Worm (Caenorhabditis elegans): ENCODE data around the gene Y62E10A.3.
A peak's percentile ranks its signal among the peaks of the same experiment; 100 is the strongest.

Gene Y62E10A.3

DNA sequence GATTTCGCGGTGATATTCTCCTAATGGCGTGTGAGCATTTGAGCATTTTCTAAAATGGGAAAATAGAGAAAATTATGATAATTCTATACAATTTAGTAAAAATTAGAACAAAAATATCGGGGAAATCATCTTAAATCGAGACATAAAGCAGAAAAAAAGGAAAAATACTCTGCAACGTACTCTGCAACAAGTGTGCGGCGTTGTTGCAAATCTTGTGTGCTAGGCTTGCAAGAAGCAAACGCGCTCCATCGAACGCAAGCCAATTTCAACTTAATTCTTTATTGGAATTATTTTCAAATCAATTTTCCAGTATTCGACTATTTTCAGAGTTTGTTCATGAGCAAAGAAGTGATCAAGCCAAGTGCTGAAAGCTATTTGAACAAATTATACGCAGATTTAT is 26.0 kb upstream of the Y62E10A.3 start, which contains the start of the genes Y62E10A.20, Y62E10A.23 and mdt-9 (continued):
- peak; percentile 80 for TF ChIP-seq M03D4.4 (tag; optimal IDR thresholded peaks at IDR 0.05)
- TF ChIP-seq ham-2 (GFP tag; optimal IDR thresholded peaks at IDR 0.05) = peak; percentile 85
- peak; percentile 57 for TF ChIP-seq blmp-1 (tag; optimal IDR thresholded peaks at IDR 0.05)
- peak; percentile 75 for TF ChIP-seq drap-1 (GFP tag; optimal IDR thresholded peaks at IDR 0.05)
- TF ChIP-seq elt-1 (tag; optimal IDR thresholded peaks at IDR 0.05; ENCODE audit: borderline replicate concordance, insufficient read depth) = no peak
- peak; percentile 62 for TF ChIP-seq nhr-28 (tag; optimal IDR thresholded peaks at IDR 0.05)
- TF ChIP-seq unc-120 (tag; optimal IDR thresholded peaks at IDR 0.05; ENCODE audit: poor library complexity, severe bottlenecking) = peak; percentile 72

ce11 chrIV:13383763-13384436 is 23.9 kb upstream of the Y62E10A.3 start, which contains the start of gene rab-19:
TSS of gene rab-19 (minus strand) at chrIV:13384386.
- TF ChIP-seq bed-3 (GFP tag; optimal IDR thresholded peaks at IDR 0.05) (no peak), ces-1 (GFP tag; optimal IDR thresholded peaks at IDR 0.05) (peak; percentile 91)

DNA sequence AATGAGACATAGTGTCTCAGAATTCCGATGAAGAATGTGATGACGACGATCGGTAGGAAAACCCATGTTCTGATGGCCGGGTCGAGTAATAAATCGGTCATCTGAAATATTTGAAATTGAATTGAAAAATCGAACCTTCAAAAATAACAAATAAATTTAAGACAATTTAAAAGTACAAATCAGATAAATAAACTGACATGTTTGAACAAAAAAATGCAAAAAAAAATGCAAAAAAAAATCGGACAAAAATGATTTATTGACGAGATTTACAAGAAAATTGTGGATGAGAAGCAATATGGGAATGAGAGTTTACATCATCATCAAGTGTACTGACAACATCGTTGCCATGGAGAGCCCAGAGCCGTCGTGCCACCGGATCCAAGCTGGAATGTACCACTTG is 21.8 kb upstream of the Y62E10A.3 start, which contains the start of gene emc-3:
TSS of gene emc-3 (minus strand) at position 101 of the 400 bp plus-strand sequence.
- no peak for TF ChIP-seq M03D4.4 (tag; optimal IDR thresholded peaks at IDR 0.05)

- no peak for TF ChIP-seq unc-39 (tag; optimal IDR thresholded peaks at IDR 0.05)
- no peak for TF ChIP-seq lin-13 (tag; optimal IDR thresholded peaks at IDR 0.05)
- no peak for TF ChIP-seq mls-2 (tag; optimal IDR thresholded peaks at IDR 0.05)
- TF ChIP-seq nhr-76 (tag; optimal IDR thresholded peaks at IDR 0.05) = no peak
- TF ChIP-seq nhr-2 (tag; optimal IDR thresholded peaks at IDR 0.05) = no peak
- no peak for TF ChIP-seq lsy-2 (tag; optimal IDR thresholded peaks at IDR 0.05)
- no peak for TF ChIP-seq snpc-4 (tag; optimal IDR thresholded peaks at IDR 0.05)
- no peak for TF ChIP-seq ces-1 (GFP tag; optimal IDR thresholded peaks at IDR 0.05)
- no peak for TF ChIP-seq ceh-83 (GFP tag; optimal IDR thresholded peaks at IDR 0.05)
These were observed 20.5 kb upstream of the Y62E10A.3 start for ce11 chrIV:13380506-13380905.

DNA sequence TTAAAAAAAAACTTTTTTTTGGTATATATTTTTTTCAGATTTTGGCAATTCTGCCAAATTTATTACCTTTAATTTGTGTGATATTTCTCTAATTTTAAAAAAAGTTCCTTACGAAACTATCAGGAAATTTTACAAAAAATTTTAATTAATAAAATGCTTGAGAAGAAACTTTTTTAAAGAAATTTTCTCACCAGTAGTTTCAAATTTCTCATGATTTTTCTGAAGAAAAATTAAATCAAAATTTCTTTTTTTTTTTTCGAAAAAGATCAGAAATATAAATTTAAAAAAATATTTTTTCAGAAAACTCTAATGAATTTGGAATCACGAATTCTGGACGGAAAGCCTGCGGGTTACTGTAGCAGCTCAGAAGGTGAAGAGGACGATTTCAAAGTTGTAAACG is 17.7 kb upstream of the Y62E10A.3 start, which contains the start of gene mau-8:
TSS of gene mau-8 (plus strand) at position 301 of the 400 bp plus-strand sequence.
- no peak for TF ChIP-seq lin-32 (GFP tag; optimal IDR thresholded peaks at IDR 0.05)
- no peak for TF ChIP-seq elt-1 (tag; optimal IDR thresholded peaks at IDR 0.05; ENCODE audit: borderline replicate concordance, insufficient read depth)
- TF ChIP-seq lin-13 (tag; optimal IDR thresholded peaks at IDR 0.05) = no peak
- TF ChIP-seq nhr-12 (tag; optimal IDR thresholded peaks at IDR 0.05) = no peak
- no peak for TF ChIP-seq ceh-83 (GFP tag; optimal IDR thresholded peaks at IDR 0.05)
- TF ChIP-seq pha-4 (tag; optimal IDR thresholded peaks at IDR 0.05) = no peak
- TF ChIP-seq cnd-1 (tag; optimal IDR thresholded peaks at IDR 0.05) = no peak
- no peak for TF ChIP-seq unc-62 (GFP tag; optimal IDR thresholded peaks at IDR 0.05)
- TF ChIP-seq M03D4.4 (tag; optimal IDR thresholded peaks at IDR 0.05) = no peak
- TF ChIP-seq elt-3 (tag; optimal IDR thresholded peaks at IDR 0.05) = no peak
- no peak for TF ChIP-seq nhr-2 (tag; optimal IDR thresholded peaks at IDR 0.05)
- TF ChIP-seq unc-39 (tag; optimal IDR thresholded peaks at IDR 0.05) = no peak
- no peak for TF ChIP-seq mep-1 (tag; optimal IDR thresholded peaks at IDR 0.05)
- TF ChIP-seq nhr-237 (tag; optimal IDR thresholded peaks at IDR 0.05) = no peak
- no peak for TF ChIP-seq flh-1 (GFP tag; optimal IDR thresholded peaks at IDR 0.05)
- no peak for TF ChIP-seq ztf-11 (tag; optimal IDR thresholded peaks at IDR 0.05)
- no peak for TF ChIP-seq ceh-39 (tag; optimal IDR thresholded peaks at IDR 0.05)
- no peak for TF ChIP-seq zip-8 (tag; optimal IDR thresholded peaks at IDR 0.05)
- TF ChIP-seq mab-5 (tag; optimal IDR thresholded peaks at IDR 0.05) = no peak

DNA sequence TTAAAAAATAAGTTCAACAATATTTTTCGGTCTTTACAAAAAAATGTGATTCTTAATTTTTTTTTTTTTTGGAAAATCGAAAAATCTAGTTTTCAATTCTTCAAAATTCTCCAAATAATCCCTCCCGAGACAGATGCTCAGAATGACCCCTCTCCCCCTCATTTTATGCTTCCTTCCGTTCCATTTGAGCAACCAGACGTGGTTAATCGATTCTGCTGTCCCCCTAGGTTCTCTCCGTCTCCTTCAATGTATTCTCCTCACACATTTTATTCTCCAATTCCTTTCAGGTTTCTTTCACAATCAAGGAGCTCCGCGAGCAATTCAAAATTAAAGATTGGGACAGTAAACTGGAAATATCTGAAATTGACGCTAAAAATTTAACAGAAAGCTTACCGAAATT is 14.9 kb upstream of the Y62E10A.3 start:
- TF ChIP-seq snpc-4 (tag; optimal IDR thresholded peaks at IDR 0.05) = no peak
- no peak for TF ChIP-seq ceh-43 (GFP tag; optimal IDR thresholded peaks at IDR 0.05)
- no peak for TF ChIP-seq cnd-1 (tag; optimal IDR thresholded peaks at IDR 0.05)
- no peak for TF ChIP-seq ham-2 (GFP tag; optimal IDR thresholded peaks at IDR 0.05)
- TF ChIP-seq ztf-11 (tag; optimal IDR thresholded peaks at IDR 0.05) = no peak
- no peak for TF ChIP-seq ceh-83 (GFP tag; optimal IDR thresholded peaks at IDR 0.05)
- no peak for TF ChIP-seq mab-5 (tag; optimal IDR thresholded peaks at IDR 0.05)
- TF ChIP-seq ces-1 (GFP tag; optimal IDR thresholded peaks at IDR 0.05) = no peak
- TF ChIP-seq nhr-2 (tag; optimal IDR thresholded peaks at IDR 0.05) = no peak
- TF ChIP-seq lsy-2 (tag; optimal IDR thresholded peaks at IDR 0.05) = no peak
- no peak for TF ChIP-seq flh-1 (GFP tag; optimal IDR thresholded peaks at IDR 0.05)
- no peak for TF ChIP-seq pha-4 (tag; optimal IDR thresholded peaks at IDR 0.05)
- TF ChIP-seq nhr-237 (tag; optimal IDR thresholded peaks at IDR 0.05) = no peak
- TF ChIP-seq blmp-1 (tag; optimal IDR thresholded peaks at IDR 0.05) = no peak
- no peak for TF ChIP-seq elt-1 (tag; optimal IDR thresholded peaks at IDR 0.05; ENCODE audit: borderline replicate concordance, insufficient read depth)
- TF ChIP-seq unc-120 (tag; optimal IDR thresholded peaks at IDR 0.05; ENCODE audit: poor library complexity, severe bottlenecking) = no peak
- TF ChIP-seq ceh-39 (tag; optimal IDR thresholded peaks at IDR 0.05) = no peak
